Fruit fly (Drosophila melanogaster): ENCODE measurements around the gene CG8907.

dm6 chr3R:17035945-17036344, 27.9 kb downstream of the CG8907 start, which contains the start of gene CG4009:
- TF ChIP-seq CG6854 (GFP tag; optimal IDR thresholded peaks at IDR 0.05) (no peak), CG10631 (GFP tag; optimal IDR thresholded peaks at IDR 0.05) (no peak), CG11294 (GFP tag; IDR thresholded peaks at IDR 0.05) (no peak), CG16779 (tag; optimal IDR thresholded peaks at IDR 0.05) (no peak)
